Worm (Caenorhabditis elegans) whole organism, L3 larva: ENCODE data around the gene gcy-6.

Experiments used
- ZK546.5 ChIP-seq: sonication (generic microtip); optimal IDR thresholded peaks from 2 replicates; lab custom pipeline; 2017; ENCODE audit warnings: missing biosample characterization, missing genetic modification characterization
- ceh-16 ChIP-seq: sonication (generic microtip); optimal IDR thresholded peaks from 2 replicates; lab custom pipeline; 2017; ENCODE audit warnings: missing biosample characterization, missing genetic modification characterization
- ceh-28 ChIP-seq: fragments of 150-350 bp; optimal IDR thresholded peaks from 2 replicates; lab custom pipeline; 2014; ENCODE audit warnings: missing biosample characterization, missing genetic modification reagents, missing genetic modification characterization
- ceh-9 ChIP-seq: sonication (generic microtip); optimal IDR thresholded peaks from 2 replicates; lab custom pipeline; 2018; ENCODE audit warnings: missing biosample characterization, missing genetic modification characterization
- daf-12 ChIP-seq: fragments of 150-350 bp; optimal IDR thresholded peaks from 2 replicates; lab custom pipeline; 2014; ENCODE audit warnings: missing biosample characterization, missing genetic modification reagents, missing genetic modification characterization
- egl-27 ChIP-seq: sonication (generic microtip); optimal IDR thresholded peaks from 4 replicates; lab custom pipeline; 2017; ENCODE audit warnings: missing biosample characterization, missing genetic modification reagents, missing genetic modification characterization
- egl-5 ChIP-seq: fragments of 150-350 bp; optimal IDR thresholded peaks from 2 replicates; lab custom pipeline; 2017; ENCODE audit warnings: missing biosample characterization, missing genetic modification reagents, missing genetic modification characterization, inconsistent platforms
- elt-1 ChIP-seq: fragments of 150-350 bp; optimal IDR thresholded peaks from 2 replicates; lab custom pipeline; 2014; ENCODE audit warnings: missing biosample characterization, missing genetic modification characterization
- elt-2 ChIP-seq: sonication (generic microtip); optimal IDR thresholded peaks from 2 replicates; lab custom pipeline; 2016; ENCODE audit warnings: missing genetic modification reagents, mild to moderate bottlenecking, missing genetic modification characterization, missing compliant biosample characterization
- elt-3 ChIP-seq, 3 experiments: fragments of 150-350 bp in 1 of 3; sonication (generic microtip) in 2 of 3; optimal IDR thresholded peaks; 2 replicates in 2 of 3; 4 replicates in 1 of 3; lab custom pipeline; 2014 to 2017; ENCODE audit warnings: missing biosample characterization in 3 of 3, missing genetic modification characterization in 3 of 3
- eor-1 ChIP-seq, 2 experiments: fragments of 150-350 bp; optimal IDR thresholded peaks; 2 replicates each; lab custom pipeline; 2014 to 2018; ENCODE audit warnings: missing biosample characterization in 2 of 2, missing genetic modification characterization in 2 of 2
- fkh-10 ChIP-seq: sonication (generic microtip); optimal IDR thresholded peaks from 2 replicates; lab custom pipeline; 2017; ENCODE audit warnings: missing biosample characterization, missing genetic modification reagents, missing genetic modification characterization
- hmg-11 ChIP-seq: sonication (generic microtip); optimal IDR thresholded peaks from 2 replicates; lab custom pipeline; 2016; ENCODE audit warnings: missing genetic modification characterization, missing compliant biosample characterization
- jun-1 ChIP-seq: fragments of 150-350 bp; optimal IDR thresholded peaks from 2 replicates; lab custom pipeline; 2014; ENCODE audit warnings: missing biosample characterization, missing genetic modification reagents, missing genetic modification characterization
- lin-15B ChIP-seq: fragments of 150-350 bp; optimal IDR thresholded peaks from 2 replicates; lab custom pipeline; 2014; ENCODE audit warnings: missing biosample characterization, missing genetic modification characterization
- lin-39 ChIP-seq: fragments of 150-350 bp; optimal IDR thresholded peaks from 2 replicates; lab custom pipeline; 2018; ENCODE audit warnings: missing biosample characterization, missing genetic modification reagents, missing genetic modification characterization
- lsy-12 ChIP-seq: sonication (generic microtip); optimal IDR thresholded peaks from 2 replicates; lab custom pipeline; 2016; ENCODE audit warnings: mild to moderate bottlenecking, missing genetic modification characterization, missing compliant biosample characterization
- mdl-1 ChIP-seq: fragments of 150-350 bp; optimal IDR thresholded peaks from 2 replicates; lab custom pipeline; 2014; ENCODE audit warnings: missing biosample characterization, missing genetic modification characterization
- mml-1 ChIP-seq: fragments of 150-350 bp; sonication (generic microtip); optimal IDR thresholded peaks from 3 replicates; lab custom pipeline; 2014; ENCODE audit warnings: missing biosample characterization, missing genetic modification characterization
- nfya-1 ChIP-seq: sonication (generic microtip); optimal IDR thresholded peaks from 2 replicates; lab custom pipeline; 2017; ENCODE audit warnings: missing genetic modification characterization, mild to moderate bottlenecking, missing compliant biosample characterization, antibody characterized with exemption, moderate library complexity; ENCODE audit not compliant: insufficient read depth
- nhr-11 ChIP-seq: fragments of 150-350 bp; optimal IDR thresholded peaks from 2 replicates; lab custom pipeline; 2014; ENCODE audit warnings: missing biosample characterization, missing genetic modification characterization
- nhr-12 ChIP-seq: fragments of 150-350 bp; optimal IDR thresholded peaks from 2 replicates; lab custom pipeline; 2014; ENCODE audit warnings: missing biosample characterization, missing genetic modification characterization
- nhr-23 ChIP-seq: fragments of 150-350 bp; optimal IDR thresholded peaks from 2 replicates; lab custom pipeline; 2014; ENCODE audit warnings: missing biosample characterization, missing genetic modification reagents, missing genetic modification characterization
- nhr-237 ChIP-seq: fragments of 150-350 bp; optimal IDR thresholded peaks from 2 replicates; lab custom pipeline; 2014; ENCODE audit warnings: missing biosample characterization, missing genetic modification characterization
- nhr-25 ChIP-seq: sonication (generic microtip); optimal IDR thresholded peaks from 2 replicates; lab custom pipeline; 2017; ENCODE audit warnings: missing biosample characterization, missing genetic modification characterization
- nhr-28 ChIP-seq: fragments of 150-350 bp; optimal IDR thresholded peaks from 2 replicates; lab custom pipeline; 2014; ENCODE audit warnings: missing biosample characterization, missing genetic modification characterization
- nhr-43 ChIP-seq: sonication (generic microtip); optimal IDR thresholded peaks from 2 replicates; lab custom pipeline; 2016; ENCODE audit warnings: mild to moderate bottlenecking, missing genetic modification characterization, missing compliant biosample characterization; ENCODE audit not compliant: poor library complexity, severe bottlenecking
- nhr-76 ChIP-seq: fragments of 150-350 bp; sonication (generic microtip); optimal IDR thresholded peaks from 5 replicates; lab custom pipeline; 2014; ENCODE audit warnings: missing biosample characterization, missing genetic modification characterization
- nhr-77 ChIP-seq: fragments of 150-350 bp; optimal IDR thresholded peaks from 2 replicates; lab custom pipeline; 2014; ENCODE audit warnings: missing biosample characterization, missing genetic modification characterization
- skn-1 ChIP-seq: fragments of 150-350 bp; optimal IDR thresholded peaks from 2 replicates; lab custom pipeline; 2014; ENCODE audit warnings: missing biosample characterization, missing genetic modification characterization
- snpc-4 ChIP-seq: fragments of 150-350 bp; optimal IDR thresholded peaks from 2 replicates; lab custom pipeline; 2014; ENCODE audit warnings: missing biosample characterization, missing genetic modification characterization
- unc-39 ChIP-seq: sonication (generic microtip); optimal IDR thresholded peaks from 4 replicates; lab custom pipeline; 2017; ENCODE audit warnings: missing biosample characterization, missing genetic modification characterization
- zag-1 ChIP-seq: fragments of 150-350 bp; optimal IDR thresholded peaks from 2 replicates; lab custom pipeline; 2014; ENCODE audit warnings: missing biosample characterization, missing genetic modification characterization
- ztf-11 ChIP-seq: fragments of 150-350 bp; optimal IDR thresholded peaks from 2 replicates; lab custom pipeline; 2014; ENCODE audit warnings: missing biosample characterization, missing genetic modification characterization
- ztf-4 ChIP-seq: fragments of 150-350 bp; optimal IDR thresholded peaks from 2 replicates; lab custom pipeline; 2014; ENCODE audit warnings: missing biosample characterization, missing genetic modification characterization

gcy-6 gene

ce11 chrV:10319434-10319833 lies 5.6 kb upstream of the gcy-6 start, which contains the start of gene B0024.11:
Gene B0024.11, minus strand, starts transcription at chrV:10319534.
- no peak for TF ChIP-seq skn-1 (tag; lab: Kevin White, UChicago)
- no peak for TF ChIP-seq ztf-4
- no peak for TF ChIP-seq ceh-9 (tag; lab: Kevin White, UChicago)
- TF ChIP-seq nhr-23 (tag; lab: Kevin White, UChicago): no peak
- TF ChIP-seq zag-1 (tag; lab: Kevin White, UChicago): no peak
- TF ChIP-seq egl-27: no peak
- no peak for TF ChIP-seq mml-1 (tag; lab: Kevin White, UChicago)
- no peak for TF ChIP-seq elt-1 (tag; lab: Kevin White, UChicago)
- TF ChIP-seq lin-15B (tag; lab: Kevin White, UChicago): no peak
- no peak for TF ChIP-seq hmg-11 (tag; lab: Kevin White, UChicago)
- no peak for TF ChIP-seq nhr-77

- TF ChIP-seq jun-1 (tag; lab: Kevin White, UChicago) (no peak), nhr-11 (tag; lab: Kevin White, UChicago) (no peak), lsy-12 (no peak), egl-5 (tag; lab: Kevin White, UChicago) (no peak), ztf-11 (tag; lab: Kevin White, UChicago) (no peak), mdl-1 (no peak), eor-1 (tag; optimal IDR thresholded peaks at IDR 0.05; lab: Kevin White, UChicago) (no peak), zag-1 (tag; lab: Kevin White, UChicago) (no peak), nhr-76 (tag; lab: Kevin White, UChicago) (no peak), nhr-12 (no peak), ceh-28 (no peak), ZK546.5 (tag; lab: Kevin White, UChicago) (no peak), egl-27 (no peak), nhr-25 (tag; lab: Kevin White, UChicago) (no peak)
These were observed 3.4 kb upstream of the gcy-6 start, which contains the start of gene asps-1 for ce11 chrV:10317294-10317693. Gene asps-1, minus strand, starts transcription at chrV:10317394.

ce11 chrV:10314371-10314770 lies 518 bp upstream of the gcy-6 start, which contains the start of gene trx-2:
Gene trx-2, plus strand, starts transcription at chrV:10314671.
- no peak for TF ChIP-seq elt-1 (tag; lab: Kevin White, UChicago)
- TF ChIP-seq, all 47 proteins: peak for 0

ce11 chrV:10307283-10307682 lies 6.6 kb downstream of the gcy-6 start, which contains the start of gene che-12:
Gene che-12, minus strand, starts transcription at chrV:10307383.
- TF ChIP-seq skn-1 (tag; lab: Kevin White, UChicago) (no peak), ceh-16 (tag; lab: Kevin White, UChicago) (no peak), nhr-28 (no peak), elt-1 (tag; lab: Kevin White, UChicago) (no peak), elt-3 (tag; optimal IDR thresholded peaks at IDR 0.05; lab: Kevin White, UChicago) (no peak), nfya-1 (no peak), zag-1 (tag; lab: Kevin White, UChicago) (no peak), lsy-12 (no peak), snpc-4 (no peak), nhr-23 (tag; lab: Kevin White, UChicago) (no peak), ceh-9 (tag; lab: Kevin White, UChicago) (no peak), nhr-237 (tag; lab: Kevin White, UChicago) (no peak), elt-2 (tag; lab: Kevin White, UChicago) (no peak), nhr-12 (no peak), nhr-25 (tag; lab: Kevin White, UChicago) (no peak), daf-12 (tag; lab: Kevin White, UChicago) (no peak), hmg-11 (tag; lab: Kevin White, UChicago) (no peak), nhr-43 (tag; lab: Kevin White, UChicago) (no peak)

ce11 chrV:10297099-10297498 lies 16.8 kb downstream of the gcy-6 start, which contains the start of gene B0024.4:
Gene B0024.4, plus strand, starts transcription at chrV:10297399.
- TF ChIP-seq unc-39: no peak
- TF ChIP-seq jun-1 (tag; lab: Kevin White, UChicago): no peak

- TF ChIP-seq skn-1 (tag; lab: Kevin White, UChicago) (no peak), ztf-11 (tag; lab: Kevin White, UChicago) (no peak), fkh-10 (no peak), mml-1 (tag; lab: Kevin White, UChicago) (no peak), lin-39 (tag; lab: Kevin White, UChicago) (no peak), nfya-1 (no peak), zag-1 (tag; lab: Kevin White, UChicago) (no peak), nhr-11 (tag; lab: Kevin White, UChicago) (no peak), nhr-237 (tag; lab: Kevin White, UChicago) (no peak)
These were observed 19.3 kb downstream of the gcy-6 start, which contains the start of gene col-150 for ce11 chrV:10294549-10294948. Gene col-150, minus strand, starts transcription at chrV:10294649.
